Worm (Caenorhabditis elegans) whole organism, late embryonic: ENCODE measurements around the gene gtf-2H5.

Experiments
- F13H6.1 ChIP-seq: sonication (generic microtip); optimal IDR thresholded peaks from 2 replicates; lab custom pipeline; 2016; ENCODE audit warnings: missing genetic modification characterization, missing compliant biosample characterization
- K02D7.2 ChIP-seq: sonication (generic microtip); optimal IDR thresholded peaks from 2 replicates; lab custom pipeline; 2017; ENCODE audit warnings: mild to moderate bottlenecking, missing genetic modification characterization, missing compliant biosample characterization
- K09A11.1 ChIP-seq: sonication (generic microtip); optimal IDR thresholded peaks from 2 replicates; lab custom pipeline; 2017; ENCODE audit warnings: antibody characterized with exemption, mild to moderate bottlenecking, missing genetic modification characterization, missing compliant biosample characterization; ENCODE audit not compliant: insufficient read depth
- Y22D7AL.16 ChIP-seq: sonication (generic microtip); optimal IDR thresholded peaks from 2 replicates; lab custom pipeline; 2016; ENCODE audit warnings: missing genetic modification characterization, missing compliant biosample characterization
- ahr-1 ChIP-seq: sonication (generic microtip); optimal IDR thresholded peaks from 2 replicates; lab custom pipeline; 2016; ENCODE audit warnings: missing genetic modification characterization, missing compliant biosample characterization
- ceh-14 ChIP-seq: sonication (generic microtip); optimal IDR thresholded peaks from 2 replicates; lab custom pipeline; 2016; ENCODE audit warnings: missing genotype, missing genetic modification characterization, missing compliant biosample characterization
- ceh-18 ChIP-seq: sonication (generic microtip); optimal IDR thresholded peaks from 2 replicates; lab custom pipeline; 2016; ENCODE audit warnings: missing genetic modification characterization, missing compliant biosample characterization
- ceh-22 ChIP-seq: sonication (generic microtip); optimal IDR thresholded peaks from 2 replicates; lab custom pipeline; 2017; ENCODE audit warnings: missing biosample characterization, missing genetic modification characterization
- ceh-24 ChIP-seq: sonication (generic microtip); optimal IDR thresholded peaks from 2 replicates; lab custom pipeline; 2016; ENCODE audit warnings: mild to moderate bottlenecking, missing genetic modification characterization, missing compliant biosample characterization
- ceh-30 ChIP-seq: fragments of 150-350 bp; optimal IDR thresholded peaks from 2 replicates; lab custom pipeline; 2014; ENCODE audit warnings: missing biosample characterization, missing genetic modification characterization
- ceh-31 ChIP-seq: sonication (generic microtip); optimal IDR thresholded peaks from 2 replicates; lab custom pipeline; 2016; ENCODE audit warnings: missing genetic modification characterization, missing compliant biosample characterization
- ceh-34 ChIP-seq: sonication (generic microtip); optimal IDR thresholded peaks from 2 replicates; lab custom pipeline; 2016; ENCODE audit warnings: mild to moderate bottlenecking, missing genetic modification characterization, missing compliant biosample characterization
- ceh-45 ChIP-seq: fragments of 200-800 bp; sonication (Bioruptor generic); IDR thresholded peaks from 2 replicates; pipeline ENCODE4 v1.3.6; 2022; ENCODE audit warnings: missing genetic modification reagents, missing genetic modification characterization, missing compliant biosample characterization
- ceh-48 ChIP-seq: sonication (generic microtip); optimal IDR thresholded peaks from 2 replicates; lab custom pipeline; 2016; ENCODE audit warnings: missing genetic modification characterization, inconsistent platforms, missing compliant biosample characterization
- ceh-9 ChIP-seq: sonication (generic microtip); optimal IDR thresholded peaks from 2 replicates; lab custom pipeline; 2016; ENCODE audit warnings: mild to moderate bottlenecking, missing genetic modification characterization, inconsistent platforms, missing compliant biosample characterization
- elt-4 ChIP-seq: sonication (generic microtip); optimal IDR thresholded peaks from 2 replicates; lab custom pipeline; 2016; ENCODE audit warnings: missing genetic modification characterization, missing compliant biosample characterization
- fkh-6 ChIP-seq: sonication (generic microtip); optimal IDR thresholded peaks from 2 replicates; lab custom pipeline; 2016; ENCODE audit warnings: missing genetic modification characterization, missing compliant biosample characterization
- hlh-13 ChIP-seq: fragments of 200-800 bp; sonication (Bioruptor generic); optimal IDR thresholded peaks from 2 replicates; lab custom pipeline; 2018; ENCODE audit warnings: mild to moderate bottlenecking, missing genetic modification characterization, missing compliant biosample characterization
- hlh-15 ChIP-seq: sonication (generic microtip); optimal IDR thresholded peaks from 2 replicates; lab custom pipeline; 2016; ENCODE audit warnings: missing genetic modification characterization, missing compliant biosample characterization
- hlh-8 ChIP-seq: sonication (generic microtip); optimal IDR thresholded peaks from 2 replicates; lab custom pipeline; 2016; ENCODE audit warnings: missing genotype, missing genetic modification characterization, missing compliant biosample characterization
- lim-6 ChIP-seq: sonication (generic microtip); optimal IDR thresholded peaks from 2 replicates; lab custom pipeline; 2016; ENCODE audit warnings: missing genetic modification characterization, missing compliant biosample characterization
- mec-3 ChIP-seq: sonication (generic microtip); optimal IDR thresholded peaks from 2 replicates; lab custom pipeline; 2016; ENCODE audit warnings: borderline replicate concordance, missing genetic modification characterization, missing compliant biosample characterization
- npax-4 ChIP-seq: sonication (generic microtip); optimal IDR thresholded peaks from 2 replicates; lab custom pipeline; 2016; ENCODE audit warnings: missing genetic modification characterization, missing compliant biosample characterization
- pag-3 ChIP-seq: sonication (generic microtip); optimal IDR thresholded peaks from 2 replicates; lab custom pipeline; 2016; ENCODE audit warnings: missing compliant biosample characterization, missing genetic modification characterization, borderline replicate concordance
- pat-9 ChIP-seq: fragments of 200-800 bp; sonication (Bioruptor generic); optimal IDR thresholded peaks from 2 replicates; lab custom pipeline; 2018; ENCODE audit warnings: mild to moderate bottlenecking, missing genetic modification characterization, moderate library complexity, missing compliant biosample characterization
- pax-1 ChIP-seq: fragments of 150-350 bp; optimal IDR thresholded peaks from 2 replicates; lab custom pipeline; 2014; ENCODE audit warnings: missing biosample characterization, missing genetic modification characterization
- pha-4 ChIP-seq: fragments of 150-350 bp; optimal IDR thresholded peaks from 2 replicates; lab custom pipeline; 2018; ENCODE audit warnings: missing biosample characterization, missing genetic modification reagents, missing genetic modification characterization
- ref-2 ChIP-seq: sonication (generic microtip); optimal IDR thresholded peaks from 2 replicates; lab custom pipeline; 2016; ENCODE audit warnings: missing genetic modification characterization, missing compliant biosample characterization
- rnt-1 ChIP-seq: sonication (generic microtip); optimal IDR thresholded peaks from 2 replicates; lab custom pipeline; 2016; ENCODE audit warnings: missing genetic modification characterization, missing compliant biosample characterization
- sdc-2 ChIP-seq: sonication (generic microtip); optimal IDR thresholded peaks from 2 replicates; lab custom pipeline; 2016; ENCODE audit warnings: missing genotype, missing genetic modification characterization, missing compliant biosample characterization
- sox-2 ChIP-seq: fragments of 200-800 bp; sonication (Bioruptor generic); IDR thresholded peaks from 2 replicates; pipeline ENCODE4 v1.3.6; 2022; ENCODE audit warnings: missing genetic modification reagents, missing genetic modification characterization, missing compliant biosample characterization
- tbx-2 ChIP-seq: sonication (generic microtip); optimal IDR thresholded peaks from 2 replicates; lab custom pipeline; 2016; ENCODE audit warnings: missing genetic modification characterization, missing compliant biosample characterization
- tbx-7 ChIP-seq: sonication (generic microtip); optimal IDR thresholded peaks from 2 replicates; lab custom pipeline; 2016; ENCODE audit warnings: missing genotype, missing genetic modification characterization, missing compliant biosample characterization
- unc-42 ChIP-seq: sonication (generic microtip); optimal IDR thresholded peaks from 2 replicates; lab custom pipeline; 2016; ENCODE audit warnings: missing genotype, missing genetic modification characterization, missing compliant biosample characterization
- ztf-16 ChIP-seq: sonication (generic microtip); optimal IDR thresholded peaks from 2 replicates; lab custom pipeline; 2017; ENCODE audit warnings: missing genetic modification characterization, missing compliant biosample characterization

Gene gtf-2H5

ce11 chrIII:623754-624153, 46.4 kb upstream of the gtf-2H5 start (continued):
- TF ChIP-seq pha-4, result no peak
- TF ChIP-seq ceh-24, result no peak
- no peak for TF ChIP-seq ceh-14 (tag; lab: Kevin White, UChicago)
- peak; percentile 29 for TF ChIP-seq ceh-30 (tag; lab: Kevin White, UChicago)
- TF ChIP-seq pax-1 (tag; lab: Kevin White, UChicago), result no peak
- TF ChIP-seq sox-2 (GFP tag; lab: Robert Waterston, UW), result no peak; the same call in 1 of the 2 replicates
- TF ChIP-seq K09A11.1 (tag; lab: Kevin White, UChicago), result peak; percentile 36
- TF ChIP-seq mec-3 (tag; lab: Kevin White, UChicago), result no peak
- TF ChIP-seq sdc-2, result no peak
- peak; percentile 49 for TF ChIP-seq rnt-1
- no peak for TF ChIP-seq Y22D7AL.16
- no peak for TF ChIP-seq ahr-1 (tag; lab: Kevin White, UChicago)
- TF ChIP-seq ref-2 (tag; lab: Kevin White, UChicago), result peak; percentile 54
- TF ChIP-seq pat-9, result no peak
- TF ChIP-seq lim-6 (tag; lab: Kevin White, UChicago), result no peak
- TF ChIP-seq hlh-15 (tag; lab: Kevin White, UChicago), result no peak
- no peak for TF ChIP-seq ceh-9 (tag; lab: Kevin White, UChicago)
- no peak for TF ChIP-seq ztf-16 (tag; lab: Kevin White, UChicago)
- no peak for TF ChIP-seq tbx-7 (tag; lab: Kevin White, UChicago)
- TF ChIP-seq ceh-31 (tag; lab: Kevin White, UChicago), result peak; percentile 79
- peak; percentile 4 for TF ChIP-seq F13H6.1 (tag; lab: Kevin White, UChicago)
- TF ChIP-seq fkh-6 (tag; lab: Kevin White, UChicago), result no peak
- peak; percentile 32 for TF ChIP-seq hlh-8
- TF ChIP-seq elt-4 (tag; lab: Kevin White, UChicago), result no peak
- no peak for TF ChIP-seq K02D7.2 (tag; lab: Kevin White, UChicago)
- TF ChIP-seq ceh-45 (GFP tag; lab: Robert Waterston, UW), result no peak
- TF ChIP-seq ceh-34 (tag; lab: Kevin White, UChicago), result peak; percentile 71
- peak; percentile 88 for TF ChIP-seq ceh-18 (tag; lab: Kevin White, UChicago)
- peak; percentile 17 for TF ChIP-seq ceh-48 (tag; lab: Kevin White, UChicago)
- TF ChIP-seq, all 69 proteins: peak for 21

DNA sequence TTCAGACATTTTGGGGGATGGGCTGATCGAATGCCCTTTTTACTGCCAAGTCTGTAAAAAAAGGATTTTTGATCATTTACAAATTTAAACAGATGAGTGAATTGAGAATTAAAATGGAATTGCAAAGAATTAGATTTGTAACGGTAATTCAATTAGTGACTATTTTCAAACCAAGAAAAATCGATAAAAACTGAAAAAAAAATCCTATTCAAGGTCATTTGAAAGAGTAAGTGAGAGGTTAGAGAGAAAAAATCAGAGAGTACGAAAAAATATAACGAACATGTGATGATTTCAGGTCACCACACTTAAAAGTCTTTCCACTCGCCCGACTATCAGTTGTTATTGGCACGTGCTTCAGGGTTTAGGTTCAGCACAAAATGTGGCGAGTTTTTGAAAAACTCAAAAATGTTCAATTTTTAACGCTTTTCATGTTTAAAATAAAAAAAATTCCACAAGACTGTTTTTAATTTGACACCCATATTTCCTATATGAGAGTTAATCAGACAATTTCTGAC, 42.9 kb upstream of the gtf-2H5 start, which contains the start of gene T19C3.4:
Gene T19C3.4 (minus strand): TSS at position 51 of the 515 bp plus-strand sequence.
- TF ChIP-seq elt-4 (tag; lab: Kevin White, UChicago) (no peak), fkh-6 (tag; lab: Kevin White, UChicago) (no peak), ceh-34 (tag; lab: Kevin White, UChicago) (no peak)

ce11 chrIII:617467-617866, 40.1 kb upstream of the gtf-2H5 start, which contains the start of gene T19C3.2:
Gene T19C3.2 (minus strand): TSS chrIII:617567.
- TF ChIP-seq npax-4 (tag; lab: Kevin White, UChicago) (no peak), ahr-1 (tag; lab: Kevin White, UChicago) (no peak), tbx-2 (tag; lab: Kevin White, UChicago) (no peak), unc-42 (tag; lab: Kevin White, UChicago) (no peak), hlh-13 (GFP tag; lab: Kevin White, UChicago) (no peak)

DNA sequence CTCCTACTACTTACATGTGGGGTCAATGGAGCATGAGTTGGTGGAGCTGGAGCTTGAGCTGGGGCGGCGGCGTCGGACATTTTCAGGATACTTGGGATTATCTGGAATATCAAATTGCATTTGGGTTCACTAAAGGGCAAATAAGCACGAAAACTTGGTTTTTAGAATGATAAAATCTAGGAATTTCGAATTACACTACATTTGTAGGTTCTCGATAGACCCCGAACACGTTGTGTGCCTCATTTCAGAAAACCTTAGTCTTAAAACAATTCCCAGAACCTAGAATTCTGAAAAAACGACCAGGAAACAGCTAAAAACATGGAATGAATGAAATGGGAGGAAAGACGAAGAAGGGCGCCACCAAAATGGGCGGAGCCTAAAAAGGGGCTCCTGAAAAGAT, 37.1 kb upstream of the gtf-2H5 start, which contains the start of gene T19C3.3:
Gene T19C3.3 (minus strand): TSS at position 101 of the 400 bp plus-strand sequence.
- no peak for TF ChIP-seq pag-3
- TF ChIP-seq ceh-22 (tag; lab: Kevin White, UChicago), result no peak
- no peak for TF ChIP-seq ceh-48 (tag; lab: Kevin White, UChicago)
- no peak for TF ChIP-seq npax-4 (tag; lab: Kevin White, UChicago)
- TF ChIP-seq ahr-1 (tag; lab: Kevin White, UChicago), result no peak
- TF ChIP-seq unc-42 (tag; lab: Kevin White, UChicago), result peak; percentile 10
